Fruit fly (Drosophila melanogaster): Measurements from ENCODE around the gene CG34456.

DNA sequence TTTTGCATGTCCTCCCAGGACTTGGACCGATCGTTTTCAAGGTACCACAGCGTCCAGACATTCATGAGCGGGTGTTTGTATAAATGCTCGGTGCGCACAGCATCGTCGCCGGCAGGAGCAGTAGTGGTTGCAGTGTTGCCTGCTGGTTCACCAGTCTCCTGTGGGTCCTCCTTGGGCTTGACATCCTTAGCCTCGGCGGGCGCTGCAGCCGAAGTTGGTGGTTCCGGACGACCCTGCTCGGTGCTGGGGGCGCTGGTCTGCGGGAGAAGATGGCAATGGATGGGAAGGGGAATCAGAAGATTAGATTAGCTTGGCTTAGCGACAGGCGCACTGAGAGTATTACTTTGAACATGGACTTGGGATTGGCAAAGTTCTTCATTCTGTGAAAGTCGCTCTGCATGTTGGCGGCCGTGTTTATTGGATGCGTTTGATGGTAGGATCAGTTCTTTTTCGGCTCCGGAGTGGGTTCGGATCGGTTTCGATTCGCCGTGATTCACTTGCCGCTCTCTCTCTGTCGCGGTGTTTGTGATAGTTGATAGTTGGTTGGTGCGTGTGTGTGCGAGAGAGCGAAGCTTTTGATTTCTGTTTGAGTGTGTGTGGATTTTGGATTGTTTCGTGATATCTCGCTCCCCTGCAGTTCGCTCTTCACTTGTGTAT lies 38.9 kb downstream of the CG34456 start:
- TF ChIP-seq CG7045 (GFP tag; optimal IDR thresholded peaks at IDR 0.05) (no peak), Clk (GFP tag; optimal IDR thresholded peaks at IDR 0.05) (no peak), CG1620 (GFP tag; optimal IDR thresholded peaks at IDR 0.05) (no peak), CG33017 (tag; optimal IDR thresholded peaks at IDR 0.05) (no peak), cic (GFP tag; optimal IDR thresholded peaks at IDR 0.05) (no peak), CG11617 (GFP tag; optimal IDR thresholded peaks at IDR 0.05) (no peak), Crg-1 (GFP tag; optimal IDR thresholded peaks at IDR 0.05) (no peak)

Measured in whole organism, adult.